Fruit fly (Drosophila melanogaster): ENCODE measurements around the gene Saf-B.
A peak's percentile ranks its signal among the peaks of the same experiment; 100 is the strongest.

Gene Saf-B

DNA sequence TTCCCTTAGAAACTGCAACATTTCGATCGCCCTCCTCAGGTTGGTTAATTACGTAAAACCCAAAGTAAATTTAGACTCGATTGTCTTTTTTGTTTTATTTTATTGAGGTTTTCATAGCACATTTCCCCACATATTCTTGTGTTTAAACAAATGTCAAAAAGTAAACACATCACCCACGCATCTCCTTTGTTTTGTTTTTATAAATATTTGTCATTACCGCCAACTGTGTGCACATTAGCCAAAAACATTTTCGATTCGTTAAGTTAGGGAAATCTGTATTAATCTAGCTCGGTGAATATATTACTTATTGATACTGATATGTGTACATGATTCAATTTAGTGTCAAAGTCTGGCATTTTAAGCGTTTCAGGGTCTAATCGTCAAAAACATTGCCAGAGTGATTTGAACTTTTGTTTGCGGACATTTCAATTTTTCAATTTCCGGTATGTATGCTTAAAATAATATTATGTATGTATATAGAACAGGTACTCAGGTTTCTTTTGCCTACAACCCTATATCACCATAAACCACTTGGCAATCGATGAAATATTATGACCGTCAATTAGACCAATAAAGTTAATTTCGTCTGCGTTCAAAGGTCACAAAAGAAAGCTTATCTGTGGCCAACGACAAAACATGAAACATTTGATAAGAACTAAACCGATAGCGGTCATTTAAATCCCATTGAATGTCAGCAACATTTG is 7.5 kb upstream of the Saf-B start (continued):
- TF ChIP-seq CG34224 (GFP tag; IDR thresholded peaks at IDR 0.05; ENCODE audit: partially characterized antibody) (no peak), tx (GFP tag; optimal IDR thresholded peaks at IDR 0.05) (no peak), CG16815 (GFP tag; optimal IDR thresholded peaks at IDR 0.05) (no peak), ci (GFP tag; IDR thresholded peaks at IDR 0.05) (0 out of 3 replicates have a peak, but pooled peaks have one; percentile 37), CG7928 (GFP tag; optimal IDR thresholded peaks at IDR 0.05) (peak; percentile 3), CG1792 (GFP tag; optimal IDR thresholded peaks at IDR 0.05) (no peak), fu2 (GFP tag; optimal IDR thresholded peaks at IDR 0.05) (no peak), Atf-2 (GFP tag; optimal IDR thresholded peaks at IDR 0.05) (no peak), CG10959 (GFP tag; IDR thresholded peaks at IDR 0.05) (no peak), hbn (GFP tag; IDR thresholded peaks at IDR 0.05; ENCODE audit: partially characterized antibody) (no peak), CG16813 (GFP tag; IDR thresholded peaks at IDR 0.05; ENCODE audit: partially characterized antibody) (no peak), CG12769 (tag; optimal IDR thresholded peaks at IDR 0.05) (no peak), insv (GFP tag; optimal IDR thresholded peaks at IDR 0.05) (peak in 1 of 2 experiments; percentile 19), odd (GFP tag; optimal IDR thresholded peaks at IDR 0.05) (no peak), slp2 (GFP tag; optimal IDR thresholded peaks at IDR 0.05) (no peak), Lhr (GFP tag; optimal IDR thresholded peaks at IDR 0.05) (no peak), CG6813 (GFP tag; optimal IDR thresholded peaks at IDR 0.05) (peak; percentile 86), corto (GFP tag; optimal IDR thresholded peaks at IDR 0.05) (no peak), CG13287 (GFP tag; IDR thresholded peaks at IDR 0.05; ENCODE audit: partially characterized antibody) (no peak), Vsx1 (GFP tag; optimal IDR thresholded peaks at IDR 0.05) (peak; percentile 67), Asciz (GFP tag; optimal IDR thresholded peaks at IDR 0.05) (peak; percentile 92), CG12744 (GFP tag; optimal IDR thresholded peaks at IDR 0.05) (peak; percentile 10), CG2129 (GFP tag; IDR thresholded peaks at IDR 0.05; ENCODE audit: partially characterized antibody) (no peak), ATbp (GFP tag; optimal IDR thresholded peaks at IDR 0.05) (peak; percentile 84), chn (GFP tag; optimal IDR thresholded peaks at IDR 0.05) (no peak), gt (GFP tag; IDR thresholded peaks at IDR 0.05) (no peak), tgo (GFP tag; IDR thresholded peaks at IDR 0.05) (no peak), jumu (GFP tag; optimal IDR thresholded peaks at IDR 0.05) (no peak), sim (GFP tag; IDR thresholded peaks at IDR 0.05) (no peak), H15 (GFP tag; IDR thresholded peaks at IDR 0.05) (no peak), Hsf (GFP tag; optimal IDR thresholded peaks at IDR 0.05) (no peak), CG4707 (GFP tag; optimal IDR thresholded peaks at IDR 0.05) (peak; percentile 54), amos (GFP tag; IDR thresholded peaks at IDR 0.05; ENCODE audit: partially characterized antibody) (no peak), nom (GFP tag; optimal IDR thresholded peaks at IDR 0.05) (no peak), otp (GFP tag; IDR thresholded peaks at IDR 0.05) (no peak), zfh1 (GFP tag; IDR thresholded peaks at IDR 0.05) (no peak), CG15514 (GFP tag; optimal IDR thresholded peaks at IDR 0.05) (peak; percentile 74), nmo (GFP tag; optimal IDR thresholded peaks at IDR 0.05) (no peak), C15 (GFP tag; IDR thresholded peaks at IDR 0.05) (no peak), CG2889 (GFP tag; IDR thresholded peaks at IDR 0.05) (no peak), CG8765 (GFP tag; IDR thresholded peaks at IDR 0.05) (no peak), CG7963 (GFP tag; IDR thresholded peaks at IDR 0.05; ENCODE audit: partially characterized antibody) (no peak), chinmo (GFP tag; IDR thresholded peaks at IDR 0.05; ENCODE audit: partially characterized antibody) (0 out of 4 replicates have a peak, but pooled peaks have one; percentile 21), CG14710 (tag; optimal IDR thresholded peaks at IDR 0.05) (peak; percentile 57), CG11247 (GFP tag; IDR thresholded peaks at IDR 0.05) (no peak), CG2116 (GFP tag; optimal IDR thresholded peaks at IDR 0.05) (peak; percentile 15), CG10147 (GFP tag; optimal IDR thresholded peaks at IDR 0.05) (peak; percentile 39), Adf1 (GFP tag; IDR thresholded peaks at IDR 0.05) (no peak), Dip3 (GFP tag; optimal IDR thresholded peaks at IDR 0.05) (no peak)

Data from whole organism, embryonic.